Worm (Caenorhabditis elegans) whole organism, midembryonic: ENCODE measurements around the gene F02E8.4.

Source experiments
- cog-1 ChIP-seq: sonication (generic microtip); optimal IDR thresholded peaks from 2 replicates; lab custom pipeline; 2016; ENCODE audit warnings: missing genetic modification characterization, missing compliant biosample characterization
- flt-1 ChIP-seq: fragments of 200-800 bp; sonication (Bioruptor generic); IDR thresholded peaks from 2 replicates; pipeline ENCODE4 v1.3.6; 2022; ENCODE audit warnings: missing genetic modification characterization, missing compliant biosample characterization
- med-1 ChIP-seq: sonication (generic microtip); optimal IDR thresholded peaks from 2 replicates; lab custom pipeline; 2017; ENCODE audit warnings: missing genetic modification characterization, mild to moderate bottlenecking, missing compliant biosample characterization, antibody characterized with exemption, missing genetic modification reagents; ENCODE audit not compliant: insufficient read depth
- ref-1 ChIP-seq: fragments of 200-800 bp; sonication (Bioruptor generic); conservative IDR thresholded peaks from 2 replicates; pipeline ENCODE4 v1.3.6; 2022; ENCODE audit warnings: missing genetic modification reagents, missing genetic modification characterization, missing compliant biosample characterization
- tab-1 ChIP-seq: fragments of 200-800 bp; sonication (Bioruptor generic); IDR thresholded peaks from 2 replicates; pipeline ENCODE4 v1.3.6; 2022; ENCODE audit warnings: missing genetic modification characterization, missing compliant biosample characterization
- ztf-23 ChIP-seq: fragments of 200-800 bp; sonication (Bioruptor generic); IDR thresholded peaks from 2 replicates; pipeline ENCODE4 v1.3.6; 2022; ENCODE audit warnings: missing genetic modification reagents, missing genetic modification characterization, missing compliant biosample characterization

DNA sequence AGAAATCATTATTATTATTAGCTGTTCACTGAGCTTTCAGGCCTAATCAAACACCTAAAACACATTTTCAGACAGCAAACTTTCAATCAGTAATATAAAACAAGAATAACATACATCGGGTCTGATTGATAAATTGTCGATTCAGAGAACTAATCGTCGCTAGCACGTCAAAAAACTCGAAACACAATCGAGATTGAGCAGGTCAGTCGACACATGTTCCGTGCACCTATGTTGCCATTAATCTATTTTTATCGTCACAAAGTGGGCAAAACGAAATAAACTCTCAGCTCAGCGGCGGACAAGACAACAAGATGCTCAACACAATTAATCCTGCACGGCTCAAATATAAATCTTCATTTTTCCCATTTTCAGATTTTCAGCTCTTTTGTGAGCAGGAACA lies 24.6 kb upstream of the F02E8.4 start:
- no peak for TF ChIP-seq ref-1 (GFP tag; lab: Robert Waterston, UW)
- TF ChIP-seq med-1 (GFP tag; lab: Kevin White, UChicago): no peak
- no peak for TF ChIP-seq flt-1 (GFP tag; lab: Robert Waterston, UW)
- no peak for TF ChIP-seq cog-1
- no peak for TF ChIP-seq tab-1 (GFP tag; lab: Robert Waterston, UW)
- no peak for TF ChIP-seq ztf-23 (GFP tag; lab: Robert Waterston, UW)
